Fruit fly (Drosophila melanogaster): Measurements from ENCODE around the gene ens.

ens gene

dm6 chr3L:4113998-4114397, 20.4 kb downstream of the ens start:
- no peak for TF ChIP-seq CG8478 (optimal IDR thresholded peaks at IDR 0.05)
- no peak for TF ChIP-seq CTCF (optimal IDR thresholded peaks at IDR 0.05)

- TF ChIP-seq CTCF (optimal IDR thresholded peaks at IDR 0.05) (no peak), CG8478 (optimal IDR thresholded peaks at IDR 0.05) (no peak)
These were observed 24.1 kb downstream of the ens start for dm6 chr3L:4110212-4110611.

DNA sequence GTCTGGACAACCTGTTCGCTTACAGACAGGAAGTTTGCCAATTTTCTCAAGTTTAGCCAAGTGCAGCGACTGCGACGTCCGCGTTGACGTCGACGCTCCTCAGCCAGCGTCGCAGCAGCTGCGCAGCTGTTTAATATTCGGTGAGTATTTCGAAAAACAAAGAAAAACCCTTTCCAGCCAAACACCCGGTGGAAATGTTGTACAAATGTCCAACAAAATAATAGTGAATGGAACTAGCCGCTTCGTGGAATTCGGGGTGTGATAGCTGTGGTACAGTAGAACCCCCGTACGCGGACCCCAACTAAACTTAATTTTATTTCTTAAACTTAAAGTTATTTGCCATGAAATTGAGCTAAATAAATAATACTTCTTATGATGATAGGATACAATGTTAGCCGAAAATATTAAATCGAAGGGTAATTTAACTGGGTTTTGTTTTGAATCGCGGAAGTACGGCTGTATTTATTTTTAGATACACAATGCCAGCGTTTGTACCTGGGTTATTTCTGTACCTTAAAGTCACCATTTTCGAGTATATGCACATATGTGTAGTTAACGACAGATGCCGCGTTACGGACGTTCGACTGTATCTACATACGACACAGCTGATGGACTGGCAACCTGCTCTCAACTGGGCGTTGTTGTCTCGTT, 25.4 kb downstream of the ens start:
- no peak for TF ChIP-seq CTCF (optimal IDR thresholded peaks at IDR 0.05)
- no peak for TF ChIP-seq CG8478 (optimal IDR thresholded peaks at IDR 0.05)

DNA sequence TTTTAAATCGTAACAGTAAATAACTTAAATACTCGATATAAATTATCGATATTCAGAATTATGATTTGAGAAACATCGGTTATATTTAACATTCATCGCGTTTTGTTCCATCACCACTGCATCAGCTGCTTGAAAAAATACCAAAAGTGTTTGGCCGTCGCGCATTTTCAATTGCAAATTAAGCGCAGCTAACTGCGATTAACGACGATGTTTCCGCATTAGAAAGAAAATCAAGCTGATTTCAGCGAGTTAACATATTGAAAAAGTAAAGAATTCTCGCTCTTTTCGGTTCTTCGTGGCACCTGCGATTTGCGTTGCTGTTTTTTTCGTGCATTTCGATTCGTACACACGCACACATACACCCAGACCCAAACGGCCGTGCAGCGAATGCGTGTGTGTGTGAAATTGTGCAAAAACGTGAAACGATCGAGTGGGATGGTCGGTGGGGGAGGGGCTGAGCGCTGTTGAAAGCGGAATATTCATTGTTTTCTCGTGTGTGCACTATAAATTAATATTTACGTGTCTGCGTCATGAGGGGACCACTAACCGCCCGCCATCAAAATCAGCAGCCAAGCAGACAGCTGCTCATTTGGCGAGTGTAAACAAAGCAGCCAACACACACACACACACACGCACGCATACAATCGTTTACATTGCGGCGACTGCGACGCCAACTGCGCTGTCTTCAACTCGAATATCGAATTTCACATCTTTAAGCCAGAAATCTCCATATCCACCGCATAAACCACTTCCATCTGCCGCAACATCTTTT, 26.1 kb downstream of the ens start, which contains the start of gene Ack:
Gene Ack (plus strand): TSS at position 115 of the 772 bp plus-strand sequence.
- TF ChIP-seq CTCF (optimal IDR thresholded peaks at IDR 0.05) (no peak), CG8478 (optimal IDR thresholded peaks at IDR 0.05) (no peak)

- TF ChIP-seq CTCF (optimal IDR thresholded peaks at IDR 0.05), result no peak
- no peak for TF ChIP-seq CG8478 (optimal IDR thresholded peaks at IDR 0.05)
These were observed 27.2 kb downstream of the ens start for dm6 chr3L:4107120-4107519.

- TF ChIP-seq CTCF (optimal IDR thresholded peaks at IDR 0.05) (no peak), CG8478 (optimal IDR thresholded peaks at IDR 0.05) (no peak)
These were observed 30.8 kb downstream of the ens start, which contains the start of gene Fit1 for dm6 chr3L:4103258-4104247. TSS of gene Fit1 (plus strand) at chr3L:4103564.

DNA sequence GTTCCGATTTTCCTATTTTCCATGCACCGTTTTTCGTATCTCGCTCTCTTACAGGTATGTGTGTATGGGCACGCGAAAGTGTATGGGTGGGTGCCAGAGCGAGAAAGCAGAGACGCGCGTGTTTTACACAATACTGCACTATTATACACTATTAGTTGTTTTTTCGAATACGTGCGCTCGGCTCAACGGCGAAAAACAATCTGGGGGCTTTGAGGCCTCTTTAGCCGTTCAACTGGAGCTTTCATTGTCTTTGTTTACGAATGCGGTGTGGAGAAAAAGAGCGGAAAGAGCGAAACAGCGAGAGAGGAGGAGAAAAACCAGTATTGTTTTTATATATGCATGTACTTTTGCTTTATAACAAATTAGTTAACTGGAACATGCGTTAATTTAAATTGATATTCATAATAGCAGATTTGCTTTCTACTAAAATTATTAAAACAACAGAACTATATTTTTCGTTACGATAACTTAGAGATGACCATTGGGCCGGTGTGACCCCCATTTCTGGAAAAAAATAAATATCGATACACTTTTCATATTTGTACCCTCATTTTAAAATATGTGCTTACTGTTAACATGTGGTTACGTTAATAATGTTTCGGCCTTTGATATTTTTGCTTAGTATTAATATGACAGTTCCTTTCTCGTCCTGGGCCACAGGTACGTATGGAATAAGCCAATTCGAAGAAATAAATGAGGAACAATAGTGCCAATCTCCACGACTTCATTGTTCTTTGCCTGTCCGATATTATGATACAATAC, 31.7 kb downstream of the ens start, which contains the start of gene CG14995:
Gene CG14995 (minus strand): TSS at position 761 of the 762 bp plus-strand sequence.
- TF ChIP-seq CTCF (optimal IDR thresholded peaks at IDR 0.05), result no peak
- no peak for TF ChIP-seq CG8478 (optimal IDR thresholded peaks at IDR 0.05)

dm6 chr3L:4099194-4099593, 35.2 kb downstream of the ens start:
- TF ChIP-seq CTCF (optimal IDR thresholded peaks at IDR 0.05) (no peak), CG8478 (optimal IDR thresholded peaks at IDR 0.05) (no peak)

- TF ChIP-seq CG8478 (optimal IDR thresholded peaks at IDR 0.05) (no peak), CTCF (optimal IDR thresholded peaks at IDR 0.05) (no peak)
These were observed 37.8 kb downstream of the ens start for dm6 chr3L:4096546-4096945.

- TF ChIP-seq CTCF (optimal IDR thresholded peaks at IDR 0.05) (peak in 1 of 2 experiments; percentile 44), CG8478 (optimal IDR thresholded peaks at IDR 0.05) (no peak)
These were observed 41.6 kb downstream of the ens start, which contains the start of gene CG14990 for dm6 chr3L:4092705-4093257. TSS of gene CG14990 (plus strand) at chr3L:4093207.

DNA sequence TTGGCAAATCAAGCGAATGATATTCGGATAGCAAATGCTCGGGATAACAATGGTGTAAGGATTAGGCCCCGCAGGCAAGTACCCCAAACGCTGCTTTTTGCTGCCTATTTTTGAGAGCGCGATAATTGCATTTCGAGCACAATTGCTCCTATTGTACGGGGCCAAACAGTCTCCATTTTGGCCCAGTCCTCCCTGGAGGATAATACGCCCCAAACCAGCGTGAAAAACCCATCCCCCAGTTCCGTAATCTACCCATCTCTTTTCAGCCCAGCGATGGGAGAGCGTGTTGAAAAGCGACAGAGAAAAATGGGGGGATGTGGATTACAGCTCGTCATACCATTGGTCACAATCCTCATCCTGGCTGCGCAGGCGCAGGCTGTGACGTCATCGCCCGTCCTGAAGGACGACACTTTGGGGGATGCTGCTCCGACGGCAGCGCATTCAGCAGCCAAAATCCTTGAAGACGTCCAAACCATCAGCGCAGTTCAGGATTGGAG, 45.6 kb downstream of the ens start, which contains the start of gene Gad1:
Gene Gad1 (minus strand): TSS at position 51 of the 497 bp plus-strand sequence.
- TF ChIP-seq CTCF (optimal IDR thresholded peaks at IDR 0.05) (no peak), CG8478 (optimal IDR thresholded peaks at IDR 0.05) (no peak)

dm6 chr3L:4087281-4087680, 47.1 kb downstream of the ens start, which contains the start of gene CG14989:
TSS of gene CG14989 (plus strand) at chr3L:4087581.
- TF ChIP-seq CTCF (optimal IDR thresholded peaks at IDR 0.05) (no peak), CG8478 (optimal IDR thresholded peaks at IDR 0.05) (no peak)

DNA sequence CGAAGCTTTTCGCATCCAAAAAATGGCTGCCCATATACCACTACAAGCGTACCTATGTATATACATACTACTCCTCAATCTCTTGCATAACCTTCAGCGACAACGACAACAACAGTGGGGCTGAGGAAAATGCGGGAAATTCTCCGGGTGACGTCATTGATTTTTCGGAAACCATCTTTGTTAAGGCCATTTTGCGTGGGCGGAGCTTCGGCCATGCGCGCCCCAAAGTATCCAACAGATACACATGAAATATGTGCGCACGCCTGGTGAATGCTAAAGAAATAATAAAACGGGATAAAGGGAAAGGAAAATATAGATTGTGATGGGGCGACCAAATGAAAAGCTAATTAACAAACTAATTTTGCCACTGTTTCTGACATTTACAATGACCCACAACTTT, 48.5 kb downstream of the ens start:
- TF ChIP-seq CTCF (optimal IDR thresholded peaks at IDR 0.05) (no peak), CG8478 (optimal IDR thresholded peaks at IDR 0.05) (no peak)

Data from S2 (cell line).